Worm (Caenorhabditis elegans) whole organism, young adult: ENCODE data around the gene R04A9.9.

Experiments used
- B0035.1 ChIP-seq: sonication (generic microtip); optimal IDR thresholded peaks from 2 replicates; lab custom pipeline; 2016; ENCODE audit warnings: missing genetic modification characterization, mild to moderate bottlenecking, missing compliant biosample characterization, missing genotype, missing genetic modification reagents
- B0336.3 ChIP-seq: fragments of 200-800 bp; sonication (Bioruptor generic); IDR thresholded peaks from 2 replicates; pipeline ENCODE4 v1.3.6; 2022; ENCODE audit warnings: missing genetic modification characterization, missing compliant biosample characterization
- C06A6.2 ChIP-seq: fragments of 200-800 bp; sonication (Bioruptor generic); conservative IDR thresholded peaks from 2 replicates; pipeline ENCODE4 v1.3.6; 2022; ENCODE audit warnings: missing genetic modification characterization, missing compliant biosample characterization
- C17E4.6 ChIP-seq: fragments of 200-800 bp; sonication (Bioruptor generic); IDR thresholded peaks from 2 replicates; pipeline ENCODE4 v1.3.6; 2022; ENCODE audit warnings: missing genetic modification reagents, missing genetic modification characterization, missing compliant biosample characterization
- F22D6.2 ChIP-seq: sonication (generic microtip); optimal IDR thresholded peaks from 2 replicates; lab custom pipeline; 2016; ENCODE audit warnings: mild to moderate bottlenecking, missing genetic modification characterization, missing compliant biosample characterization
- F39B2.1 ChIP-seq: fragments of 200-800 bp; sonication (Bioruptor generic); IDR thresholded peaks from 2 replicates; pipeline ENCODE4 v1.3.6; 2022; ENCODE audit warnings: missing genetic modification reagents, missing genetic modification characterization, missing compliant biosample characterization
- K11D2.4 ChIP-seq: fragments of 200-800 bp; sonication (Bioruptor generic); IDR thresholded peaks from 2 replicates; pipeline ENCODE4 v1.3.6; 2022; ENCODE audit warnings: missing genetic modification reagents, missing genetic modification characterization, missing compliant biosample characterization
- K12H6.12 ChIP-seq: fragments of 200-800 bp; sonication (Bioruptor generic); optimal IDR thresholded peaks from 2 replicates; lab custom pipeline; 2018; ENCODE audit warnings: mild to moderate bottlenecking, missing genetic modification characterization, missing compliant biosample characterization
- T07F8.4 ChIP-seq: sonication (generic microtip); optimal IDR thresholded peaks from 2 replicates; lab custom pipeline; 2016; ENCODE audit warnings: mild to moderate bottlenecking, missing genetic modification characterization, moderate library complexity, missing compliant biosample characterization
- Y53G8AR.9 ChIP-seq: fragments of 200-800 bp; sonication (Bioruptor generic); conservative IDR thresholded peaks from 2 replicates; pipeline ENCODE4 v1.3.6; 2022; ENCODE audit warnings: missing genetic modification reagents, missing genetic modification characterization, missing compliant biosample characterization
- Y56A3A.18 ChIP-seq: fragments of 200-800 bp; sonication (Bioruptor generic); IDR thresholded peaks from 2 replicates; pipeline ENCODE4 v1.3.6; 2022; ENCODE audit warnings: missing genetic modification reagents, missing genetic modification characterization, missing compliant biosample characterization
- Y95B8A.8 ChIP-seq: fragments of 200-800 bp; sonication (Bioruptor generic); IDR thresholded peaks from 2 replicates; pipeline ENCODE4 v1.3.6; 2022; ENCODE audit warnings: missing genetic modification reagents, missing genetic modification characterization, missing compliant biosample characterization
- ZK185.1 ChIP-seq: sonication (generic microtip); optimal IDR thresholded peaks from 2 replicates; lab custom pipeline; 2016; ENCODE audit warnings: mild to moderate bottlenecking, missing genetic modification characterization, missing compliant biosample characterization; ENCODE audit not compliant: poor library complexity, severe bottlenecking
- akir-1 ChIP-seq: fragments of 200-800 bp; sonication (Bioruptor generic); optimal IDR thresholded peaks from 2 replicates; lab custom pipeline; 2018; ENCODE audit warnings: mild to moderate bottlenecking, missing genetic modification characterization, moderate library complexity, missing compliant biosample characterization
- ama-1 ChIP-seq, 3 experiments: fragments of 150-350 bp in 1 of 3; sonication (generic microtip) in 2 of 3; optimal IDR thresholded peaks; 2 replicates each; lab custom pipeline; 2014 to 2018; ENCODE audit warnings: missing biosample characterization in 2 of 3, missing genetic modification characterization in 2 of 3, missing genetic modification reagents in 2 of 3
- atf-7 ChIP-seq: sonication (generic microtip); optimal IDR thresholded peaks from 2 replicates; lab custom pipeline; 2017; ENCODE audit warnings: mild to moderate bottlenecking, missing genetic modification characterization, missing compliant biosample characterization
- attf-3 ChIP-seq: fragments of 200-800 bp; sonication (Bioruptor generic); conservative IDR thresholded peaks from 2 replicates; pipeline ENCODE4 v1.3.6; 2022; ENCODE audit warnings: missing genetic modification reagents, missing genetic modification characterization, missing compliant biosample characterization
- attf-6 ChIP-seq: fragments of 200-800 bp; sonication (Bioruptor generic); IDR thresholded peaks from 2 replicates; pipeline ENCODE4 v1.3.6; 2022; ENCODE audit warnings: missing genetic modification reagents, missing genetic modification characterization, missing compliant biosample characterization
- cebp-2 ChIP-seq: fragments of 200-800 bp; sonication (Bioruptor generic); IDR thresholded peaks from 2 replicates; pipeline ENCODE4 v1.3.6; 2022; ENCODE audit warnings: missing genetic modification characterization, missing compliant biosample characterization
- ceh-100 ChIP-seq: fragments of 200-800 bp; sonication (Bioruptor generic); IDR thresholded peaks from 2 replicates; pipeline ENCODE4 v1.3.6; 2022; ENCODE audit warnings: missing genetic modification reagents, missing genetic modification characterization, missing compliant biosample characterization
- ceh-27 ChIP-seq: fragments of 200-800 bp; sonication (Bioruptor generic); optimal IDR thresholded peaks from 2 replicates; lab custom pipeline; 2018; ENCODE audit warnings: mild to moderate bottlenecking, missing genetic modification characterization, moderate library complexity, missing compliant biosample characterization
- ceh-91 ChIP-seq: fragments of 200-800 bp; sonication (Bioruptor generic); IDR thresholded peaks from 2 replicates; pipeline ENCODE4 v1.3.6; 2022; ENCODE audit warnings: missing genetic modification reagents, missing genetic modification characterization, missing compliant biosample characterization
- dpff-1 ChIP-seq: sonication (generic microtip); optimal IDR thresholded peaks from 2 replicates; lab custom pipeline; 2017; ENCODE audit warnings: mild to moderate bottlenecking, missing genetic modification characterization, missing compliant biosample characterization
- egl-18 ChIP-seq: fragments of 200-800 bp; sonication (Bioruptor generic); IDR thresholded peaks from 2 replicates; pipeline ENCODE4 v1.3.6; 2022; ENCODE audit warnings: missing genetic modification reagents, missing genetic modification characterization, missing compliant biosample characterization
- ekl-4 ChIP-seq: fragments of 200-800 bp; sonication (Bioruptor generic); IDR thresholded peaks from 2 replicates; pipeline ENCODE4 v1.3.6; 2022; ENCODE audit warnings: missing genetic modification reagents, missing genetic modification characterization, missing compliant biosample characterization
- hlh-12 ChIP-seq: sonication (generic microtip); optimal IDR thresholded peaks from 2 replicates; lab custom pipeline; 2016; ENCODE audit warnings: missing genetic modification characterization, missing compliant biosample characterization
- hmg-1.2 ChIP-seq: fragments of 200-800 bp; sonication (Bioruptor generic); IDR thresholded peaks from 2 replicates; pipeline ENCODE4 v1.3.6; 2022; ENCODE audit warnings: missing genetic modification reagents, missing genetic modification characterization, missing compliant biosample characterization
- hmg-20 ChIP-seq: fragments of 200-800 bp; sonication (Bioruptor generic); IDR thresholded peaks from 2 replicates; pipeline ENCODE4 v1.3.6; 2022; ENCODE audit warnings: missing genetic modification reagents, missing genetic modification characterization, missing compliant biosample characterization
- hrde-1 ChIP-seq: sonication (generic microtip); optimal IDR thresholded peaks from 2 replicates; lab custom pipeline; 2016; ENCODE audit warnings: missing genetic modification characterization, mild to moderate bottlenecking, missing compliant biosample characterization, moderate library complexity, missing genotype, missing genetic modification reagents, borderline replicate concordance
- hsf-1 ChIP-seq: fragments of 200-800 bp; sonication (Bioruptor generic); IDR thresholded peaks from 2 replicates; pipeline ENCODE4 v1.3.6; 2022; ENCODE audit warnings: missing genetic modification reagents, missing genetic modification characterization, missing compliant biosample characterization
- lag-1 ChIP-seq: fragments of 200-800 bp; sonication (Bioruptor generic); IDR thresholded peaks from 2 replicates; pipeline ENCODE4 v1.3.6; 2022; ENCODE audit warnings: missing genetic modification reagents, missing genetic modification characterization, missing compliant biosample characterization
- lin-40 ChIP-seq: sonication (generic microtip); optimal IDR thresholded peaks from 2 replicates; lab custom pipeline; 2016; ENCODE audit warnings: missing genetic modification characterization, mild to moderate bottlenecking, missing compliant biosample characterization, missing genotype, missing genetic modification reagents
- madf-3 ChIP-seq: fragments of 200-800 bp; sonication (Bioruptor generic); IDR thresholded peaks from 2 replicates; pipeline ENCODE4 v1.3.6; 2022; ENCODE audit warnings: missing genetic modification reagents, missing genetic modification characterization, missing compliant biosample characterization
- mel-28 ChIP-seq: sonication (generic microtip); optimal IDR thresholded peaks from 2 replicates; lab custom pipeline; 2016; ENCODE audit warnings: borderline replicate concordance, mild to moderate bottlenecking, missing genetic modification characterization, missing compliant biosample characterization
- mes-4 ChIP-seq: sonication (generic microtip); optimal IDR thresholded peaks from 2 replicates; lab custom pipeline; 2016; ENCODE audit warnings: missing genotype, missing genetic modification characterization, missing compliant biosample characterization
- mxl-1 ChIP-seq: sonication (generic microtip); optimal IDR thresholded peaks from 2 replicates; lab custom pipeline; 2016; ENCODE audit warnings: missing genetic modification characterization, missing compliant biosample characterization
- nhr-179 ChIP-seq: sonication (generic microtip); optimal IDR thresholded peaks from 2 replicates; lab custom pipeline; 2016; ENCODE audit warnings: mild to moderate bottlenecking, missing genetic modification characterization, missing compliant biosample characterization
- pha-4 ChIP-seq: fragments of 150-350 bp; sonication (generic microtip); optimal IDR thresholded peaks from 2 replicates; lab custom pipeline; 2014; ENCODE audit warnings: missing biosample characterization, missing genetic modification reagents, missing genetic modification characterization
- rec-8 ChIP-seq, 2 experiments: sonication (generic microtip); optimal IDR thresholded peaks; 2 replicates each; lab custom pipeline; 2016; ENCODE audit warnings: mild to moderate bottlenecking in 2 of 2, missing genetic modification characterization in 2 of 2, missing genetic modification reagents in 2 of 2, missing genotype in 2 of 2, missing biosample characterization in 1 of 2, missing compliant biosample characterization in 1 of 2, moderate library complexity in 1 of 2
- rpc-1 ChIP-seq, 2 experiments: fragments of 150-350 bp in 1 of 2; sonication (generic microtip) in 1 of 2; optimal IDR thresholded peaks; 2 replicates each; lab custom pipeline; 2014 to 2018; ENCODE audit warnings: missing biosample characterization in 1 of 2, missing genetic modification characterization in 1 of 2, missing genetic modification reagents in 1 of 2, missing genotype in 1 of 2
- snpc-4 ChIP-seq, 5 experiments: fragments of 150-350 bp in 1 of 5; sonication (generic microtip) in 4 of 5; optimal IDR thresholded peaks; 2 replicates each; lab custom pipeline; 2014 to 2018; ENCODE audit warnings: missing genetic modification characterization in 5 of 5, missing biosample characterization in 3 of 5, antibody characterized with exemption in 2 of 5, mild to moderate bottlenecking in 2 of 5, missing compliant biosample characterization in 2 of 5, missing genotype in 2 of 5, moderate library complexity in 2 of 5, missing genetic modification reagents in 1 of 5
- tbx-9 ChIP-seq: sonication (generic microtip); optimal IDR thresholded peaks from 2 replicates; lab custom pipeline; 2016; ENCODE audit warnings: borderline replicate concordance, missing genetic modification characterization, inconsistent platforms, missing compliant biosample characterization
- xnd-1 ChIP-seq: sonication (generic microtip); optimal IDR thresholded peaks from 2 replicates; lab custom pipeline; 2016; ENCODE audit warnings: missing genotype, missing genetic modification reagents, missing genetic modification characterization, missing compliant biosample characterization
- zfh-2 ChIP-seq: fragments of 200-800 bp; sonication (Bioruptor generic); conservative IDR thresholded peaks from 2 replicates; pipeline ENCODE4 v1.3.6; 2022; ENCODE audit warnings: missing genetic modification reagents, missing genetic modification characterization, missing compliant biosample characterization
- ztf-22 ChIP-seq: fragments of 200-800 bp; sonication (Bioruptor generic); optimal IDR thresholded peaks from 2 replicates; lab custom pipeline; 2018; ENCODE audit warnings: mild to moderate bottlenecking, missing genetic modification characterization, moderate library complexity, missing compliant biosample characterization
- ztf-28 ChIP-seq: fragments of 200-800 bp; sonication (Bioruptor generic); IDR thresholded peaks from 2 replicates; pipeline ENCODE4 v1.3.6; 2022; ENCODE audit warnings: missing genetic modification reagents, missing genetic modification characterization, missing compliant biosample characterization

Gene R04A9.9

ce11 chrX:353134-353669 lies 37.2 kb downstream of the R04A9.9 start, which contains the start of gene sor-3 (continued):
- TF ChIP-seq attf-3 = peak; percentile 82
- no peak for TF ChIP-seq akir-1
- TF ChIP-seq rec-8 (tag; optimal IDR thresholded peaks at IDR 0.05; lab: Kevin White, UChicago) = peak; percentile 64 to 71
- no peak for TF ChIP-seq ceh-91
- TF ChIP-seq hmg-20 (GFP tag; lab: Robert Waterston, UW) = 0 out of 2 replicates have a peak, but pooled peaks have one; percentile 42
- TF ChIP-seq Y95B8A.8 (GFP tag; lab: Robert Waterston, UW) = no peak
- peak; percentile 62; the same call in 1 of the 2 replicates for TF ChIP-seq cebp-2 (GFP tag; lab: Robert Waterston, UW)
- TF ChIP-seq C17E4.6 (GFP tag; lab: Robert Waterston, UW) = no peak
- no peak for TF ChIP-seq madf-3 (GFP tag; lab: Robert Waterston, UW)
- TF ChIP-seq mxl-1 (tag; lab: Kevin White, UChicago) = peak; percentile 85
- TF ChIP-seq ekl-4 (GFP tag; lab: Robert Waterston, UW) = peak; percentile 67
- TF ChIP-seq attf-6 (GFP tag; lab: Robert Waterston, UW) = 0 out of 2 replicates have a peak, but pooled peaks have one; percentile 24
- TF ChIP-seq ceh-100 (GFP tag; lab: Robert Waterston, UW) = no peak
- no peak for TF ChIP-seq hsf-1 (GFP tag; lab: Robert Waterston, UW)
- TF ChIP-seq K11D2.4 = peak; percentile 68
- TF ChIP-seq ztf-28 (GFP tag; lab: Robert Waterston, UW) = 0 out of 2 replicates have a peak, but pooled peaks have one; percentile 35
- TF ChIP-seq Y56A3A.18 (GFP tag; lab: Robert Waterston, UW) = 0 out of 2 replicates have a peak, but pooled peaks have one; percentile 35
- TF ChIP-seq hmg-1.2 (GFP tag; lab: Robert Waterston, UW) = peak; percentile 87
- peak; percentile 72 for TF ChIP-seq hrde-1
- no peak for TF ChIP-seq lag-1 (GFP tag; lab: Robert Waterston, UW)
- peak; percentile 35 for TF ChIP-seq nhr-179 (tag; lab: Kevin White, UChicago)
- no peak for TF ChIP-seq ztf-22 (GFP tag; lab: Kevin White, UChicago)
- TF ChIP-seq pha-4 (tag; lab: Kevin White, UChicago) = no peak
- peak; percentile 73 for TF ChIP-seq ZK185.1 (tag; lab: Kevin White, UChicago)
- peak; percentile 76 for TF ChIP-seq K12H6.12 (tag; lab: Kevin White, UChicago)
- TF ChIP-seq F22D6.2 (tag; lab: Kevin White, UChicago) = peak; percentile 61
- TF ChIP-seq lin-40 (tag; lab: Kevin White, UChicago) = peak; percentile 91
- no peak for TF ChIP-seq tbx-9 (tag; lab: Kevin White, UChicago)
- TF ChIP-seq T07F8.4 (tag; lab: Kevin White, UChicago) = peak; percentile 49
- peak; percentile 82 for TF ChIP-seq B0035.1 (tag; lab: Kevin White, UChicago)
- TF ChIP-seq zfh-2 (GFP tag; lab: Robert Waterston, UW) = 0 out of 2 replicates have a peak, but pooled peaks have one; percentile 30
- peak; percentile 97 for TF ChIP-seq rpc-1 (optimal IDR thresholded peaks at IDR 0.05; lab: Kevin White, UChicago)
- peak; percentile 96 for TF ChIP-seq rpc-1 (tag; optimal IDR thresholded peaks at IDR 0.05; lab: Kevin White, UChicago)
- peak; percentile 47 for TF ChIP-seq hlh-12 (tag; lab: Kevin White, UChicago)
- TF ChIP-seq ceh-27 (GFP tag; lab: Kevin White, UChicago) = peak; percentile 42
- TF ChIP-seq F39B2.1 (GFP tag; lab: Robert Waterston, UW) = no peak
- TF ChIP-seq dpff-1 (tag; lab: Kevin White, UChicago) = no peak
- TF ChIP-seq egl-18 (GFP tag; lab: Robert Waterston, UW) = 0 out of 2 replicates have a peak, but pooled peaks have one; percentile 22
- TF ChIP-seq mes-4 (tag; lab: Kevin White, UChicago) = peak; percentile 66
- TF ChIP-seq Y53G8AR.9 (GFP tag; lab: Robert Waterston, UW) = peak; percentile 65; the same call in 1 of the 2 replicates
- TF ChIP-seq mel-28 (tag; lab: Kevin White, UChicago) = peak; percentile 48
- no peak for TF ChIP-seq atf-7 (tag; lab: Kevin White, UChicago)
- peak; percentile 62 for TF ChIP-seq snpc-4 (GFP tag; optimal IDR thresholded peaks at IDR 0.05; lab: Kevin White, UChicago)
- TF ChIP-seq snpc-4 (tag; optimal IDR thresholded peaks at IDR 0.05; lab: Kevin White, UChicago) = no peak
- TF ChIP-seq B0336.3 (GFP tag; lab: Robert Waterston, UW) = no peak
- peak; percentile 57; the same call in 1 of the 2 replicates for TF ChIP-seq C06A6.2 (GFP tag; lab: Robert Waterston, UW)
- no peak for TF ChIP-seq ama-1 (optimal IDR thresholded peaks at IDR 0.05; lab: Kevin White, UChicago)
- TF ChIP-seq ama-1 (GFP tag; optimal IDR thresholded peaks at IDR 0.05; lab: Kevin White, UChicago) = peak; percentile 44 to 60
- no peak for TF ChIP-seq xnd-1 (tag; lab: Kevin White, UChicago)
